Worm (Caenorhabditis elegans) whole organism, young adult: ENCODE results near the gene Y116F11B.7.

Source experiments
- B0035.1 ChIP-seq: sonication (generic microtip); optimal IDR thresholded peaks from 2 replicates; lab custom pipeline; 2016; ENCODE audit warnings: missing genetic modification characterization, mild to moderate bottlenecking, missing compliant biosample characterization, missing genotype, missing genetic modification reagents
- B0261.1 ChIP-seq: sonication (generic microtip); optimal IDR thresholded peaks from 2 replicates; lab custom pipeline; 2016; ENCODE audit warnings: mild to moderate bottlenecking, missing genetic modification characterization, moderate library complexity, missing compliant biosample characterization
- F37B4.10 ChIP-seq: fragments of 200-800 bp; sonication (Bioruptor generic); IDR thresholded peaks from 2 replicates; pipeline ENCODE4 v1.3.6; 2022; ENCODE audit warnings: missing genetic modification characterization, missing compliant biosample characterization
- K11D2.4 ChIP-seq: fragments of 200-800 bp; sonication (Bioruptor generic); IDR thresholded peaks from 2 replicates; pipeline ENCODE4 v1.3.6; 2022; ENCODE audit warnings: missing genetic modification reagents, missing genetic modification characterization, missing compliant biosample characterization
- akir-1 ChIP-seq: fragments of 200-800 bp; sonication (Bioruptor generic); optimal IDR thresholded peaks from 2 replicates; lab custom pipeline; 2018; ENCODE audit warnings: mild to moderate bottlenecking, missing genetic modification characterization, moderate library complexity, missing compliant biosample characterization
- aptf-3 ChIP-seq: fragments of 200-800 bp; sonication (Bioruptor generic); IDR thresholded peaks from 2 replicates; pipeline ENCODE4 v1.3.6; 2022; ENCODE audit warnings: missing genetic modification characterization, missing compliant biosample characterization
- atf-7 ChIP-seq: sonication (generic microtip); optimal IDR thresholded peaks from 2 replicates; lab custom pipeline; 2017; ENCODE audit warnings: mild to moderate bottlenecking, missing genetic modification characterization, missing compliant biosample characterization
- bed-1 ChIP-seq: fragments of 200-800 bp; sonication (Bioruptor generic); IDR thresholded peaks from 2 replicates; pipeline ENCODE4 v1.3.6; 2022; ENCODE audit warnings: missing genetic modification reagents, missing genetic modification characterization, missing compliant biosample characterization
- ccch-3 ChIP-seq: fragments of 200-800 bp; sonication (Bioruptor generic); optimal IDR thresholded peaks from 2 replicates; lab custom pipeline; 2018; ENCODE audit warnings: mild to moderate bottlenecking, missing genetic modification characterization, missing compliant biosample characterization
- cebp-2 ChIP-seq: fragments of 200-800 bp; sonication (Bioruptor generic); IDR thresholded peaks from 2 replicates; pipeline ENCODE4 v1.3.6; 2022; ENCODE audit warnings: missing genetic modification characterization, missing compliant biosample characterization
- ceh-100 ChIP-seq: fragments of 200-800 bp; sonication (Bioruptor generic); IDR thresholded peaks from 2 replicates; pipeline ENCODE4 v1.3.6; 2022; ENCODE audit warnings: missing genetic modification reagents, missing genetic modification characterization, missing compliant biosample characterization
- ceh-27 ChIP-seq: fragments of 200-800 bp; sonication (Bioruptor generic); optimal IDR thresholded peaks from 2 replicates; lab custom pipeline; 2018; ENCODE audit warnings: mild to moderate bottlenecking, missing genetic modification characterization, moderate library complexity, missing compliant biosample characterization
- ceh-79 ChIP-seq: sonication (generic microtip); optimal IDR thresholded peaks from 2 replicates; lab custom pipeline; 2017; ENCODE audit warnings: mild to moderate bottlenecking, missing genetic modification characterization, missing compliant biosample characterization
- ceh-91 ChIP-seq: fragments of 200-800 bp; sonication (Bioruptor generic); IDR thresholded peaks from 2 replicates; pipeline ENCODE4 v1.3.6; 2022; ENCODE audit warnings: missing genetic modification reagents, missing genetic modification characterization, missing compliant biosample characterization
- dox-1 ChIP-seq: fragments of 200-800 bp; sonication (Bioruptor generic); IDR thresholded peaks from 2 replicates; pipeline ENCODE4 v1.3.6; 2022; ENCODE audit warnings: missing genetic modification reagents, missing genetic modification characterization, missing compliant biosample characterization
- dpff-1 ChIP-seq: sonication (generic microtip); optimal IDR thresholded peaks from 2 replicates; lab custom pipeline; 2017; ENCODE audit warnings: mild to moderate bottlenecking, missing genetic modification characterization, missing compliant biosample characterization
- efl-1 ChIP-seq: fragments of 150-350 bp; optimal IDR thresholded peaks from 2 replicates; lab custom pipeline; 2014; ENCODE audit warnings: missing biosample characterization, missing genetic modification reagents, missing genetic modification characterization
- ekl-4 ChIP-seq: fragments of 200-800 bp; sonication (Bioruptor generic); IDR thresholded peaks from 2 replicates; pipeline ENCODE4 v1.3.6; 2022; ENCODE audit warnings: missing genetic modification reagents, missing genetic modification characterization, missing compliant biosample characterization
- fkh-3 ChIP-seq: sonication (generic microtip); optimal IDR thresholded peaks from 2 replicates; lab custom pipeline; 2016; ENCODE audit warnings: mild to moderate bottlenecking, missing genetic modification characterization, missing compliant biosample characterization
- gei-17 ChIP-seq: fragments of 200-800 bp; sonication (Bioruptor generic); optimal IDR thresholded peaks from 2 replicates; lab custom pipeline; 2018; ENCODE audit warnings: mild to moderate bottlenecking, missing genetic modification characterization, missing compliant biosample characterization
- hlh-26 ChIP-seq: fragments of 200-800 bp; sonication (Bioruptor generic); conservative IDR thresholded peaks from 2 replicates; pipeline ENCODE4 v1.3.6; 2022; ENCODE audit warnings: missing genetic modification reagents, missing genetic modification characterization, missing compliant biosample characterization
- hsf-1 ChIP-seq: fragments of 200-800 bp; sonication (Bioruptor generic); IDR thresholded peaks from 2 replicates; pipeline ENCODE4 v1.3.6; 2022; ENCODE audit warnings: missing genetic modification reagents, missing genetic modification characterization, missing compliant biosample characterization
- lin-40 ChIP-seq: sonication (generic microtip); optimal IDR thresholded peaks from 2 replicates; lab custom pipeline; 2016; ENCODE audit warnings: missing genetic modification characterization, mild to moderate bottlenecking, missing compliant biosample characterization, missing genotype, missing genetic modification reagents
- madf-10 ChIP-seq: sonication (generic microtip); optimal IDR thresholded peaks from 2 replicates; lab custom pipeline; 2016; ENCODE audit warnings: mild to moderate bottlenecking, missing genetic modification characterization, missing compliant biosample characterization
- madf-3 ChIP-seq: fragments of 200-800 bp; sonication (Bioruptor generic); IDR thresholded peaks from 2 replicates; pipeline ENCODE4 v1.3.6; 2022; ENCODE audit warnings: missing genetic modification reagents, missing genetic modification characterization, missing compliant biosample characterization
- madf-6 ChIP-seq: fragments of 200-800 bp; sonication (Bioruptor generic); IDR thresholded peaks from 2 replicates; pipeline ENCODE4 v1.3.6; 2022; ENCODE audit warnings: missing genetic modification reagents, missing genetic modification characterization, missing compliant biosample characterization
- madf-8 ChIP-seq: fragments of 200-800 bp; sonication (Bioruptor generic); conservative IDR thresholded peaks from 2 replicates; pipeline ENCODE4 v1.3.6; 2022; ENCODE audit warnings: missing genetic modification reagents, missing genetic modification characterization, missing compliant biosample characterization
- mel-28 ChIP-seq: sonication (generic microtip); optimal IDR thresholded peaks from 2 replicates; lab custom pipeline; 2016; ENCODE audit warnings: borderline replicate concordance, mild to moderate bottlenecking, missing genetic modification characterization, missing compliant biosample characterization
- mxl-1 ChIP-seq: sonication (generic microtip); optimal IDR thresholded peaks from 2 replicates; lab custom pipeline; 2016; ENCODE audit warnings: missing genetic modification characterization, missing compliant biosample characterization
- nfyb-1 ChIP-seq: fragments of 200-800 bp; sonication (Bioruptor generic); IDR thresholded peaks from 2 replicates; pipeline ENCODE4 v1.3.6; 2022; ENCODE audit warnings: missing genetic modification reagents, missing genetic modification characterization, missing compliant biosample characterization
- nhr-120 ChIP-seq: fragments of 200-800 bp; sonication (Bioruptor generic); IDR thresholded peaks from 2 replicates; pipeline ENCODE4 v1.3.6; 2022; ENCODE audit warnings: missing genetic modification characterization, missing compliant biosample characterization
- nhr-179 ChIP-seq: sonication (generic microtip); optimal IDR thresholded peaks from 2 replicates; lab custom pipeline; 2016; ENCODE audit warnings: mild to moderate bottlenecking, missing genetic modification characterization, missing compliant biosample characterization
- nhr-80 ChIP-seq: sonication (generic microtip); optimal IDR thresholded peaks from 2 replicates; lab custom pipeline; 2016; ENCODE audit warnings: missing genetic modification characterization, missing compliant biosample characterization
- snpc-1.1 ChIP-seq: sonication (generic microtip); optimal IDR thresholded peaks from 2 replicates; lab custom pipeline; 2017; ENCODE audit warnings: missing genetic modification characterization, mild to moderate bottlenecking, missing compliant biosample characterization, antibody characterized with exemption, moderate library complexity, missing genotype, missing genetic modification reagents; ENCODE audit not compliant: insufficient read depth
- somi-1 ChIP-seq: fragments of 200-800 bp; sonication (Bioruptor generic); optimal IDR thresholded peaks from 2 replicates; lab custom pipeline; 2018; ENCODE audit warnings: mild to moderate bottlenecking, missing genetic modification characterization, missing compliant biosample characterization
- unc-130 ChIP-seq: sonication (generic microtip); optimal IDR thresholded peaks from 2 replicates; lab custom pipeline; 2016; ENCODE audit warnings: missing genetic modification reagents, missing genetic modification characterization, missing compliant biosample characterization
- xnd-1 ChIP-seq: sonication (generic microtip); optimal IDR thresholded peaks from 2 replicates; lab custom pipeline; 2016; ENCODE audit warnings: missing genotype, missing genetic modification reagents, missing genetic modification characterization, missing compliant biosample characterization
- ztf-18 ChIP-seq: sonication (generic microtip); optimal IDR thresholded peaks from 2 replicates; lab custom pipeline; 2016; ENCODE audit warnings: missing genotype, mild to moderate bottlenecking, missing genetic modification characterization, missing compliant biosample characterization
- ztf-28 ChIP-seq: fragments of 200-800 bp; sonication (Bioruptor generic); IDR thresholded peaks from 2 replicates; pipeline ENCODE4 v1.3.6; 2022; ENCODE audit warnings: missing genetic modification reagents, missing genetic modification characterization, missing compliant biosample characterization

The Y116F11B.7 gene

DNA sequence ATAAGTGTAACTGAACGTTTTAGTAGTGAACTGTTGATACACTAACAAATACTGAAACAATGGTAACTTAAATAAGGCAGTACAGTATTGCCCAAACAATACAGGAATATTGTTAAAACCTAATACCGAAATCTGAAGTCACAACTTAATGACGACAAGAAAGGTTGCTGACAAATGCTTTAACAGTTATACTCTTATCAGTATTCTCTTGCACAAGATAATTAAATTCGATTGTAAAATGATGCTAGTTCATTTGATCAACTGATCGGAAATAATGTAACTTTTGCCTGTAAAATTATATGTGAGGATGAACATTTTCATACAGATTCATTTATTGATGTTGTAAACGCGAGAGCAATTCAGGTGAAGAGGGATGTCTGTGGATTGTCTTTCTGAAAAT is 16.5 kb upstream of the Y116F11B.7 start:
- TF ChIP-seq somi-1 (no peak), gei-17 (GFP tag; lab: Kevin White, UChicago) (no peak), ekl-4 (GFP tag; lab: Robert Waterston, UW) (no peak), B0035.1 (tag; lab: Kevin White, UChicago) (no peak), lin-40 (tag; lab: Kevin White, UChicago) (no peak), atf-7 (tag; lab: Kevin White, UChicago) (no peak), bed-1 (GFP tag; lab: Robert Waterston, UW) (no peak), nhr-179 (no peak)
- TF ChIP-seq, all 124 proteins: peak for 0

DNA sequence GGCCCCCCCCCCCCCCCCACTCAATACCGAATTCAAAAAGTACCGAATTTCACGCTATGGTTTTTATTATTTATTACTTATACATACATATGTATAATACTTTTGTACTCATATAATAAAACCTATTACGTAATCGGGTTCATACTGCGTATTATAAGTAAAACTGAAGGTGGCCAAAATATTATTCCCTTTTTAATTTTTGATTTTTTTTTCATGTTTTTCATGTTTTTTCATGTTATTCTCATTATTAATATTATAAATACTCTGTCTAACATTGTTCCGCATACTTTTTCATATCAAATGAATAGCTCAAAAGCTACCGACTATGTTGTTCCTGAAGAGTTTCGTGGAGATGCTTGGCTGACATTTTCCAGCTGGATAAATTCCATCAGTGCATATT is 12.0 kb upstream of the Y116F11B.7 start, which contains the start of gene srw-38:
srw-38 (plus strand) TSS at position 301 of the 400 bp plus-strand sequence.
- TF ChIP-seq madf-10 (tag; lab: Kevin White, UChicago) (no peak), dox-1 (GFP tag; lab: Robert Waterston, UW) (no peak), akir-1 (no peak), hsf-1 (no peak), F37B4.10 (GFP tag; lab: Robert Waterston, UW) (no peak), gei-17 (GFP tag; lab: Kevin White, UChicago) (no peak), xnd-1 (no peak), cebp-2 (GFP tag; lab: Robert Waterston, UW) (no peak), efl-1 (GFP tag; lab: Kevin White, UChicago) (no peak), unc-130 (GFP tag; lab: Kevin White, UChicago) (no peak), mel-28 (tag; lab: Kevin White, UChicago) (no peak), nhr-80 (tag; lab: Kevin White, UChicago) (no peak), fkh-3 (tag; lab: Kevin White, UChicago) (no peak), madf-3 (no peak), ccch-3 (GFP tag; lab: Kevin White, UChicago) (no peak), B0261.1 (tag; lab: Kevin White, UChicago) (no peak), hlh-26 (GFP tag; lab: Robert Waterston, UW) (no peak), nfyb-1 (no peak), ztf-28 (GFP tag; lab: Robert Waterston, UW) (no peak), ceh-91 (GFP tag; lab: Robert Waterston, UW) (no peak)

ce11 chrV:19845927-19846845 is 1.9 kb upstream of the Y116F11B.7 start, which contains the start of gene Y116F11B.6:
TSS of gene Y116F11B.6 (minus strand) at chrV:19845977.
- TF ChIP-seq nhr-80 (tag; lab: Kevin White, UChicago) (peak; percentile 53), madf-8 (GFP tag; lab: Robert Waterston, UW) (no peak), madf-3 (no peak), ceh-79 (tag; lab: Kevin White, UChicago) (no peak)

ce11 chrV:19853610-19854009 is 5.5 kb downstream of the Y116F11B.7 start:
- TF ChIP-seq madf-10 (tag; lab: Kevin White, UChicago) (no peak), mxl-1 (tag; lab: Kevin White, UChicago) (no peak), madf-6 (GFP tag; lab: Robert Waterston, UW) (no peak), B0261.1 (tag; lab: Kevin White, UChicago) (no peak), ztf-18 (no peak), nhr-120 (GFP tag; lab: Robert Waterston, UW) (no peak), aptf-3 (GFP tag; lab: Robert Waterston, UW) (no peak), K11D2.4 (GFP tag; lab: Robert Waterston, UW) (no peak), dpff-1 (tag; lab: Kevin White, UChicago) (no peak), ceh-100 (no peak), snpc-1.1 (tag; lab: Kevin White, UChicago) (no peak), ceh-27 (GFP tag; lab: Kevin White, UChicago) (no peak)
- TF ChIP-seq, all 124 proteins: peak for 0
